Fruit fly (Drosophila melanogaster): ENCODE data around the gene CG2258.
A peak's percentile ranks its signal among the peaks of the same experiment; 100 is the strongest.

The CG2258 gene

dm6 chrX:8061392-8062179, 40.3 kb downstream of the CG2258 start, which contains the start of gene mys (continued):
- TF ChIP-seq CG11398 (GFP tag; optimal IDR thresholded peaks at IDR 0.05) (peak; percentile 34), Pdp1 (GFP tag; optimal IDR thresholded peaks at IDR 0.05) (peak; percentile 58 to 68), bsh (GFP tag; optimal IDR thresholded peaks at IDR 0.05) (peak; percentile 34 to 52), CG12391 (tag; optimal IDR thresholded peaks at IDR 0.05) (peak; percentile 66), Deaf1 (tag; optimal IDR thresholded peaks at IDR 0.05) (no peak), NC2β (GFP tag; optimal IDR thresholded peaks at IDR 0.05) (peak; percentile 75), CG12236 (GFP tag; optimal IDR thresholded peaks at IDR 0.05) (peak; percentile 43), gcm (GFP tag; optimal IDR thresholded peaks at IDR 0.05) (peak; percentile 4), disco-r (GFP tag; optimal IDR thresholded peaks at IDR 0.05) (peak; percentile 37), dm (GFP tag; optimal IDR thresholded peaks at IDR 0.05) (peak; percentile 13), odd (GFP tag; optimal IDR thresholded peaks at IDR 0.05) (peak; percentile 17), CG33213 (GFP tag; optimal IDR thresholded peaks at IDR 0.05) (peak; percentile 92), grau (tag; optimal IDR thresholded peaks at IDR 0.05) (peak; percentile 48), slp2 (GFP tag; optimal IDR thresholded peaks at IDR 0.05) (peak; percentile 8), D19A (tag; optimal IDR thresholded peaks at IDR 0.05) (no peak), ab (GFP tag; optimal IDR thresholded peaks at IDR 0.05) (peak; percentile 45), wek (GFP tag; optimal IDR thresholded peaks at IDR 0.05) (peak; percentile 13), H2.0 (GFP tag; IDR thresholded peaks at IDR 0.05) (peak; percentile 50; the same call in 1 of the 2 replicates), CG7786 (GFP tag; optimal IDR thresholded peaks at IDR 0.05) (peak; percentile 72), Dip3 (GFP tag; optimal IDR thresholded peaks at IDR 0.05) (peak; percentile 76), Max (GFP tag; optimal IDR thresholded peaks at IDR 0.05) (no peak), lab (GFP tag; optimal IDR thresholded peaks at IDR 0.05) (peak; percentile 77), dan (GFP tag; IDR thresholded peaks at IDR 0.05) (no peak), nerfin-2 (GFP tag; IDR thresholded peaks at IDR 0.05; ENCODE audit: partially characterized antibody) (peak; percentile 93), chn (GFP tag; optimal IDR thresholded peaks at IDR 0.05) (peak; percentile 71), CG34376 (GFP tag; optimal IDR thresholded peaks at IDR 0.05) (peak; percentile 74), HmgD (GFP tag; optimal IDR thresholded peaks at IDR 0.05) (peak; percentile 83), CG17328 (GFP tag; IDR thresholded peaks at IDR 0.05) (0 out of 2 replicates have a peak, but pooled peaks have one; percentile 41), CG11695 (GFP tag; IDR thresholded peaks at IDR 0.05) (0 out of 3 replicates have a peak, but pooled peaks have one; percentile 47), CG6813 (GFP tag; optimal IDR thresholded peaks at IDR 0.05) (no peak), CG4404 (GFP tag; IDR thresholded peaks at IDR 0.05) (peak; percentile 52), pzg (GFP tag; optimal IDR thresholded peaks at IDR 0.05) (peak; percentile 100), psq (GFP tag; optimal IDR thresholded peaks at IDR 0.05) (peak; percentile 26), Neu2 (GFP tag; optimal IDR thresholded peaks at IDR 0.05; ENCODE audit: borderline replicate concordance) (peak; percentile 98), CG12942 (GFP tag; optimal IDR thresholded peaks at IDR 0.05) (peak; percentile 60), CG4360 (GFP tag; IDR thresholded peaks at IDR 0.05) (peak; percentile 15; the same call in 1 of the 2 replicates), gem (tag; optimal IDR thresholded peaks at IDR 0.05) (peak; percentile 38), zfh1 (GFP tag; IDR thresholded peaks at IDR 0.05) (peak; percentile 81), CG10267 (tag; optimal IDR thresholded peaks at IDR 0.05) (peak; percentile 99), Atf3 (GFP tag; optimal IDR thresholded peaks at IDR 0.05) (peak; percentile 43), tgo (GFP tag; IDR thresholded peaks at IDR 0.05) (no peak), p53 (GFP tag; optimal IDR thresholded peaks at IDR 0.05) (peak; percentile 79), CG32532 (GFP tag; IDR thresholded peaks at IDR 0.05) (peak; percentile 74), ems (GFP tag; optimal IDR thresholded peaks at IDR 0.05) (peak; percentile 71), sens (GFP tag) (peak; percentile 86), CG5953 (GFP tag; IDR thresholded peaks at IDR 0.05) (no peak), CG15011 (GFP tag; optimal IDR thresholded peaks at IDR 0.05) (no peak), eve (GFP tag; optimal IDR thresholded peaks at IDR 0.05) (no peak), wor (GFP tag; IDR thresholded peaks at IDR 0.05) (no peak)

All from whole organism, embryonic.